Worm (Caenorhabditis elegans) whole organism, L3 larva: ENCODE data around the gene Y62H9A.12.

Source experiments
- R02D3.7 ChIP-seq: fragments of 150-350 bp; optimal IDR thresholded peaks from 2 replicates; lab custom pipeline; 2014; ENCODE audit warnings: missing biosample characterization, missing genetic modification characterization
- ZK546.5 ChIP-seq: sonication (generic microtip); optimal IDR thresholded peaks from 2 replicates; lab custom pipeline; 2017; ENCODE audit warnings: missing biosample characterization, missing genetic modification characterization
- ama-1 ChIP-seq: fragments of 150-350 bp; optimal IDR thresholded peaks from 2 replicates; lab custom pipeline; 2018
- ceh-28 ChIP-seq: fragments of 150-350 bp; optimal IDR thresholded peaks from 2 replicates; lab custom pipeline; 2014; ENCODE audit warnings: missing biosample characterization, missing genetic modification reagents, missing genetic modification characterization
- ceh-9 ChIP-seq: sonication (generic microtip); optimal IDR thresholded peaks from 2 replicates; lab custom pipeline; 2018; ENCODE audit warnings: missing biosample characterization, missing genetic modification characterization
- daf-12 ChIP-seq: fragments of 150-350 bp; optimal IDR thresholded peaks from 2 replicates; lab custom pipeline; 2014; ENCODE audit warnings: missing biosample characterization, missing genetic modification reagents, missing genetic modification characterization
- egl-27 ChIP-seq: sonication (generic microtip); optimal IDR thresholded peaks from 4 replicates; lab custom pipeline; 2017; ENCODE audit warnings: missing biosample characterization, missing genetic modification reagents, missing genetic modification characterization
- egl-5 ChIP-seq: fragments of 150-350 bp; optimal IDR thresholded peaks from 2 replicates; lab custom pipeline; 2017; ENCODE audit warnings: missing biosample characterization, missing genetic modification reagents, missing genetic modification characterization, inconsistent platforms
- elt-1 ChIP-seq: fragments of 150-350 bp; optimal IDR thresholded peaks from 2 replicates; lab custom pipeline; 2014; ENCODE audit warnings: missing biosample characterization, missing genetic modification characterization
- elt-2 ChIP-seq: sonication (generic microtip); optimal IDR thresholded peaks from 2 replicates; lab custom pipeline; 2016; ENCODE audit warnings: missing genetic modification reagents, mild to moderate bottlenecking, missing genetic modification characterization, missing compliant biosample characterization
- eor-1 ChIP-seq, 2 experiments: fragments of 150-350 bp; optimal IDR thresholded peaks; 2 replicates each; lab custom pipeline; 2014 to 2018; ENCODE audit warnings: missing biosample characterization in 2 of 2, missing genetic modification characterization in 2 of 2
- fkh-10 ChIP-seq: sonication (generic microtip); optimal IDR thresholded peaks from 2 replicates; lab custom pipeline; 2017; ENCODE audit warnings: missing biosample characterization, missing genetic modification reagents, missing genetic modification characterization
- fkh-2 ChIP-seq: fragments of 150-350 bp; optimal IDR thresholded peaks from 2 replicates; lab custom pipeline; 2014; ENCODE audit warnings: missing biosample characterization, missing genetic modification reagents, missing genetic modification characterization
- hmg-11 ChIP-seq: sonication (generic microtip); optimal IDR thresholded peaks from 2 replicates; lab custom pipeline; 2016; ENCODE audit warnings: missing genetic modification characterization, missing compliant biosample characterization
- jun-1 ChIP-seq: fragments of 150-350 bp; optimal IDR thresholded peaks from 2 replicates; lab custom pipeline; 2014; ENCODE audit warnings: missing biosample characterization, missing genetic modification reagents, missing genetic modification characterization
- lin-39 ChIP-seq: fragments of 150-350 bp; optimal IDR thresholded peaks from 2 replicates; lab custom pipeline; 2018; ENCODE audit warnings: missing biosample characterization, missing genetic modification reagents, missing genetic modification characterization
- mdl-1 ChIP-seq: fragments of 150-350 bp; optimal IDR thresholded peaks from 2 replicates; lab custom pipeline; 2014; ENCODE audit warnings: missing biosample characterization, missing genetic modification characterization
- mml-1 ChIP-seq: fragments of 150-350 bp; sonication (generic microtip); optimal IDR thresholded peaks from 3 replicates; lab custom pipeline; 2014; ENCODE audit warnings: missing biosample characterization, missing genetic modification characterization
- nfya-1 ChIP-seq: sonication (generic microtip); optimal IDR thresholded peaks from 2 replicates; lab custom pipeline; 2017; ENCODE audit warnings: missing genetic modification characterization, mild to moderate bottlenecking, missing compliant biosample characterization, antibody characterized with exemption, moderate library complexity; ENCODE audit not compliant: insufficient read depth
- nhr-11 ChIP-seq: fragments of 150-350 bp; optimal IDR thresholded peaks from 2 replicates; lab custom pipeline; 2014; ENCODE audit warnings: missing biosample characterization, missing genetic modification characterization
- nhr-23 ChIP-seq: fragments of 150-350 bp; optimal IDR thresholded peaks from 2 replicates; lab custom pipeline; 2014; ENCODE audit warnings: missing biosample characterization, missing genetic modification reagents, missing genetic modification characterization
- nhr-25 ChIP-seq: sonication (generic microtip); optimal IDR thresholded peaks from 2 replicates; lab custom pipeline; 2017; ENCODE audit warnings: missing biosample characterization, missing genetic modification characterization
- nhr-28 ChIP-seq: fragments of 150-350 bp; optimal IDR thresholded peaks from 2 replicates; lab custom pipeline; 2014; ENCODE audit warnings: missing biosample characterization, missing genetic modification characterization
- nhr-67 ChIP-seq: fragments of 150-350 bp; optimal IDR thresholded peaks from 2 replicates; lab custom pipeline; 2014; ENCODE audit warnings: missing biosample characterization, missing genetic modification characterization
- nhr-76 ChIP-seq: fragments of 150-350 bp; sonication (generic microtip); optimal IDR thresholded peaks from 5 replicates; lab custom pipeline; 2014; ENCODE audit warnings: missing biosample characterization, missing genetic modification characterization
- nhr-77 ChIP-seq: fragments of 150-350 bp; optimal IDR thresholded peaks from 2 replicates; lab custom pipeline; 2014; ENCODE audit warnings: missing biosample characterization, missing genetic modification characterization
- pqm-1 ChIP-seq: fragments of 150-350 bp; optimal IDR thresholded peaks from 2 replicates; lab custom pipeline; 2017; ENCODE audit warnings: missing biosample characterization, missing genetic modification characterization, inconsistent platforms
- sea-2 ChIP-seq: fragments of 150-350 bp; sonication (generic microtip); optimal IDR thresholded peaks from 4 replicates; lab custom pipeline; 2014; ENCODE audit warnings: missing biosample characterization, missing genetic modification reagents, missing genetic modification characterization
- skn-1 ChIP-seq: fragments of 150-350 bp; optimal IDR thresholded peaks from 2 replicates; lab custom pipeline; 2014; ENCODE audit warnings: missing biosample characterization, missing genetic modification characterization
- tbx-2 ChIP-seq: sonication (generic microtip); optimal IDR thresholded peaks from 2 replicates; lab custom pipeline; 2016; ENCODE audit warnings: mild to moderate bottlenecking, missing genetic modification characterization, missing compliant biosample characterization
- unc-62 ChIP-seq: fragments of 150-350 bp; sonication (generic microtip); optimal IDR thresholded peaks from 4 replicates; lab custom pipeline; 2014; ENCODE audit warnings: missing biosample characterization, missing genetic modification reagents, missing genetic modification characterization
- ztf-11 ChIP-seq: fragments of 150-350 bp; optimal IDR thresholded peaks from 2 replicates; lab custom pipeline; 2014; ENCODE audit warnings: missing biosample characterization, missing genetic modification characterization

Y62H9A.12 gene

DNA sequence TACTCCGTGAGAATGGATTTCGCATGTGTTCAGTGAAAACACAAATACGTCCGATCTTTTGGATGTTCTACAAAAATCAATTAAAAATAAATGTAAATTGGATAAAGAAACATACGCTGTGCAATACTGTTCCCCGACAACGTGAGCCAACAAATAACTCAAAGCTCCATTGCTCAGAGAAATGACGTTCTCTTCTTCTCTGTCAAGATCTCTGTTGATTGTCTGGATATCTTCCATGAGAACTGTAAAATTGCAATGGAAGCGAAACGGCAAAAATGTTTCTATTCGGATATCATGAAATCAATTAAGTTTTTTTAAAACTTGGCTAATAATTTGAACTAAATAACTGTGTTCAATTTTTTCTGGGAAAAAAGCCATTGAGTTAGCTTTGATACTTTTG, 17.2 kb upstream of the Y62H9A.12 start:
- TF ChIP-seq nhr-28 (tag; lab: Kevin White, UChicago) (no peak), ceh-9 (tag; lab: Kevin White, UChicago) (no peak), ama-1 (lab: Kevin White, UChicago) (no peak), elt-1 (tag; lab: Kevin White, UChicago) (no peak), jun-1 (no peak), mml-1 (no peak), nhr-67 (tag; lab: Kevin White, UChicago) (no peak), ZK546.5 (no peak), egl-5 (no peak), eor-1 (tag; optimal IDR thresholded peaks at IDR 0.05; lab: Kevin White, UChicago) (no peak), lin-39 (no peak), tbx-2 (tag; lab: Kevin White, UChicago) (no peak), fkh-10 (no peak), R02D3.7 (tag; lab: Kevin White, UChicago) (no peak)

DNA sequence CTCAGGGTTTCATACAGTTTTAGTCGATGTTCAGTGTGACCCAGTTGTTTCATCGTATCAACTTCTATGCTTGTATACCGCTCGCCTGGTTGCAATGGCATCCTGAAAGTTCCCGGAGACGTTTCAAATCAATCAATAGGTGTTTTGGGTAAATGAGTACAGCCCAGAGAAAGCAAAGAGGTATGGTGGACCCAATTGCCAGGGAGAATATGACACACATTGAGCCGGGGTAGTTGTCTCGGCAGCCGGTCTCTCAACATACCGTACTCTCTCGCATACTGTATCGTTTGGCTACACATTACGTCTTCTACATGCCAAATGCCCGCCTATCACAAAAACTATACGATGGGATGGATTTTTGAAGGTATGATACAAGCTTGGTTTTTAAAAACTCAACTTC, 15.9 kb upstream of the Y62H9A.12 start, which contains the start of gene Y62H9A.9:
Gene Y62H9A.9, minus strand, starts transcription at position 101 of the 400 bp plus-strand sequence.
- TF ChIP-seq jun-1 (no peak), ceh-9 (tag; lab: Kevin White, UChicago) (no peak), nhr-76 (tag; lab: Kevin White, UChicago) (no peak), ama-1 (lab: Kevin White, UChicago) (no peak), nhr-25 (tag; lab: Kevin White, UChicago) (no peak), tbx-2 (tag; lab: Kevin White, UChicago) (no peak), nhr-77 (tag; lab: Kevin White, UChicago) (no peak), nhr-67 (tag; lab: Kevin White, UChicago) (no peak)

DNA sequence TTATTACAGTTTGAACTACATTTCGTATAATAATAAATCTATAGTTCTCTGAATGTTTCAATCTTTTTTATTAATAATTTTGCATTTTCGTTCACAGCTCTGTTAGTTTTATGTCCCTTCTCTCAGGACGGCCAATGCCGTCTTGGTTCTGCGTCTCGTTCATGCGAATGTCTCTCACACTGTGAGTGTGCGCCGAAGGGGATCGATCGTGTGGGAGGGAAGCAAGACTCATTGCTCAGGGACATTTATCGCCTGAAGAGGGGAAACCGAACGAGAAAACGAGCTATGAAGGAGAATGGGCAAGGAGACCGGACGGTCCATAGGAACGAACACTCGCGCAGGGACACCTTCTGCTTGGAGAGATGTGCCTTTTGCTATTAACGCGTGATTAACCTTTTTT, 14.9 kb upstream of the Y62H9A.12 start:
- TF ChIP-seq lin-39 (peak; percentile 54), ceh-28 (peak; percentile 72), eor-1 (tag; optimal IDR thresholded peaks at IDR 0.05; lab: Kevin White, UChicago) (no peak)

DNA sequence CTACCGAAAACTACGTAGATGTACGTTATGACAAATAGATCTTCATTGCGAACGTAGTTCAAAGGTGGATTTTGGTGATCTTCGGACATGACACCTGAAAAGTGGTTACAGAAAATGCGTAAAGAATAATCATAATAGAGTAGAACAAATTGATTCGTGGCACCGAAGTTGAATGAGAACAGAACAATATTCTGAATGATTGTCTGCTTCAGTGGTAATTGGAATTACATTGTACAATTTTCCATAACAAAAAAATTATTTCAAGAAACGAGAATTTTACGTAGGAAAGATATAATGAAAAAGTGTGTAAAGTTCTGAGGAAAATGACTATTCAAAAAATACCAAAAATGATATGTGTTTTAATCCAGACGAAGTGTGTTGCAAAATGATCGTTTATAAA, 11.3 kb upstream of the Y62H9A.12 start, which contains the start of gene Y62H9A.10:
Gene Y62H9A.10, minus strand, starts transcription at position 101 of the 400 bp plus-strand sequence.
- TF ChIP-seq ztf-11 (tag; lab: Kevin White, UChicago) (no peak), elt-2 (tag; lab: Kevin White, UChicago) (no peak), skn-1 (tag; lab: Kevin White, UChicago) (no peak), sea-2 (GFP tag; lab: Kevin White, UChicago) (no peak), jun-1 (no peak), unc-62 (GFP tag; lab: Kevin White, UChicago) (no peak), ceh-9 (tag; lab: Kevin White, UChicago) (no peak), fkh-2 (tag; lab: Kevin White, UChicago) (no peak), nhr-77 (tag; lab: Kevin White, UChicago) (no peak), eor-1 (tag; optimal IDR thresholded peaks at IDR 0.05; lab: Kevin White, UChicago) (no peak), daf-12 (tag; lab: Kevin White, UChicago) (no peak), elt-1 (tag; lab: Kevin White, UChicago) (no peak), mml-1 (no peak), lin-39 (no peak)
- TF ChIP-seq, all 47 proteins: peak for 0

DNA sequence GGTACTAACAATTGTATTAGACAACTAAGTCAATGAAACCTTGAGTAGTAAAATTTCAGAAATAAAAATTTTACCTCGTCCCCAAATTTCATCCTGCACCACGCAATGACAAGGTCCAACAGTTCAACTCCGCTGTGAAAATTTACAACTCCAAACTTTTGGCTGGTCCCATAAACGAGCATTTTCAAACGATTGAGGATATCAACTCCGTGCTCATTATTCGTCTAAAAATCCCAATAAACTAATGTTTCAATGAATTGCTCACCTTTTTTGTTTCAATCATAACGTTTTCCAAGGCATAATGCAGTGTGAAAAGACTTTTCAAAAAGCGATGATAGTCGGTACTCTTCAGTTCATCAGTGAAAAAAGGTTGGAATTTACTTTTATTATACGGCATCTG, 7.3 kb upstream of the Y62H9A.12 start:
- TF ChIP-seq mml-1 (no peak), ztf-11 (tag; lab: Kevin White, UChicago) (no peak), fkh-10 (no peak), daf-12 (tag; lab: Kevin White, UChicago) (no peak), mdl-1 (tag; lab: Kevin White, UChicago) (no peak), ceh-28 (no peak), nfya-1 (tag; lab: Kevin White, UChicago) (no peak), nhr-28 (tag; lab: Kevin White, UChicago) (no peak), nhr-23 (no peak), fkh-2 (tag; lab: Kevin White, UChicago) (no peak), elt-1 (tag; lab: Kevin White, UChicago) (no peak), ceh-9 (tag; lab: Kevin White, UChicago) (no peak), nhr-11 (tag; lab: Kevin White, UChicago) (no peak), skn-1 (tag; lab: Kevin White, UChicago) (no peak)

DNA sequence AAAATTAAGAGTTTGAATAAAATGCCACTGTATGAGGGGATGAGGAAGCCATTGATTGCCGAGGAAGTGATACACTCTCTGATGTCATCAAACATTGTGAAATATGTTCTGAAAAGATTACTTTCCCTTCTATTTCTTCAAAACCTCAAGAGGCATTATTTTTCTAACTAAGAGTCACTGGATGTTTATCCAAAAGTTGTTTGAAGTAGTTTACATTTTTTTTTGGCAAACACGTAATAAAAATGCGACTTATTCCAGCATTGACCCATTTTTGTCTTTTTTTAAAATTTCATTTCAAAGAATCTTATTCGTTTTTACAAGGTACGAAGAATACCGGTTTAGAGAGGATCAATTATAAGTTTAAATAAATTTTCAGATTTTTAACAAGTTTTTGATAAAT, 6.7 kb upstream of the Y62H9A.12 start, which contains the start of gene Y62H9A.11:
Gene Y62H9A.11, minus strand, starts transcription at position 101 of the 400 bp plus-strand sequence.
- TF ChIP-seq ztf-11 (tag; lab: Kevin White, UChicago) (no peak), nhr-25 (tag; lab: Kevin White, UChicago) (no peak), nhr-28 (tag; lab: Kevin White, UChicago) (no peak), egl-5 (no peak), egl-27 (no peak), sea-2 (GFP tag; lab: Kevin White, UChicago) (no peak), unc-62 (GFP tag; lab: Kevin White, UChicago) (no peak), ama-1 (lab: Kevin White, UChicago) (no peak), fkh-10 (no peak), ZK546.5 (no peak), hmg-11 (tag; lab: Kevin White, UChicago) (no peak), fkh-2 (tag; lab: Kevin White, UChicago) (no peak), pqm-1 (tag; lab: Kevin White, UChicago) (no peak), mml-1 (no peak), R02D3.7 (tag; lab: Kevin White, UChicago) (no peak), ceh-9 (tag; lab: Kevin White, UChicago) (no peak), nhr-77 (tag; lab: Kevin White, UChicago) (no peak), nhr-23 (no peak), mdl-1 (tag; lab: Kevin White, UChicago) (no peak)
